Fruit fly (Drosophila melanogaster): ENCODE data around the gene BBS5.

The BBS5 gene

dm6 chr3R:4811936-4812534 lies 4.1 kb upstream of the BBS5 start, which contains the start of the genes Hus1-like and ctrip (continued):
- TF ChIP-seq Hr51 (GFP tag; optimal IDR thresholded peaks at IDR 0.05) (no peak), CG6854 (GFP tag; optimal IDR thresholded peaks at IDR 0.05) (no peak), CG16863 (GFP tag; optimal IDR thresholded peaks at IDR 0.05) (no peak), CG18011 (GFP tag; optimal IDR thresholded peaks at IDR 0.05) (no peak), eve (GFP tag; optimal IDR thresholded peaks at IDR 0.05) (no peak), HmgZ (tag; optimal IDR thresholded peaks at IDR 0.05) (peak; percentile 19), sob (GFP tag; IDR thresholded peaks at IDR 0.05) (no peak), HmgD (GFP tag; optimal IDR thresholded peaks at IDR 0.05) (no peak), CG1529 (GFP tag; optimal IDR thresholded peaks at IDR 0.05) (no peak), CG17186 (GFP tag; optimal IDR thresholded peaks at IDR 0.05) (no peak), CG11247 (GFP tag; IDR thresholded peaks at IDR 0.05) (no peak), fd96Cb (tag; optimal IDR thresholded peaks at IDR 0.05) (no peak), org-1 (GFP tag; optimal IDR thresholded peaks at IDR 0.05) (no peak), HLHmδ (GFP tag; optimal IDR thresholded peaks at IDR 0.05) (peak; percentile 8), CG5953 (GFP tag; IDR thresholded peaks at IDR 0.05) (no peak), bcd (GFP tag; optimal IDR thresholded peaks at IDR 0.05) (no peak), gem (tag; optimal IDR thresholded peaks at IDR 0.05) (peak; percentile 20), CG5180 (GFP tag; optimal IDR thresholded peaks at IDR 0.05) (no peak), Hr3 (GFP tag; optimal IDR thresholded peaks at IDR 0.05) (no peak), Gsc (GFP tag; IDR thresholded peaks at IDR 0.05) (no peak), CG18476 (GFP tag; optimal IDR thresholded peaks at IDR 0.05) (no peak), ERR (GFP tag; optimal IDR thresholded peaks at IDR 0.05) (no peak), CG2199 (GFP tag; IDR thresholded peaks at IDR 0.05) (0 out of 3 replicates have a peak, but pooled peaks have one; percentile 44), Blimp-1 (GFP tag; optimal IDR thresholded peaks at IDR 0.05) (no peak), CG6765 (GFP tag; optimal IDR thresholded peaks at IDR 0.05) (no peak), vnd (GFP tag; IDR thresholded peaks at IDR 0.05; ENCODE audit: partially characterized antibody) (peak; percentile 60; the same call in 2 of the 3 replicates), MBD-R2 (GFP tag; IDR thresholded peaks at IDR 0.05) (peak; percentile 48; the same call in 1 of the 2 replicates), toy (GFP tag; IDR thresholded peaks at IDR 0.05) (no peak), chm (GFP tag; IDR thresholded peaks at IDR 0.05) (peak; percentile 66), trh (GFP tag; optimal IDR thresholded peaks at IDR 0.05) (no peak)

dm6 chr3R:4813172-4813716 lies 2.9 kb upstream of the BBS5 start:
- TF ChIP-seq CG10366 (GFP tag; IDR thresholded peaks at IDR 0.05) (no peak; the same call in 1 of the 2 replicates), CG10565 (GFP tag; optimal IDR thresholded peaks at IDR 0.05) (no peak), sima (GFP tag; optimal IDR thresholded peaks at IDR 0.05) (no peak), grau (tag; optimal IDR thresholded peaks at IDR 0.05) (peak; percentile 42), CG17829 (tag; optimal IDR thresholded peaks at IDR 0.05) (peak; percentile 41), slou (GFP tag; optimal IDR thresholded peaks at IDR 0.05) (no peak), CG13424 (tag; optimal IDR thresholded peaks at IDR 0.05) (peak; percentile 63), mirr (GFP tag; optimal IDR thresholded peaks at IDR 0.05) (peak; percentile 72), sug (tag; optimal IDR thresholded peaks at IDR 0.05) (peak; percentile 58), CG8944 (GFP tag; optimal IDR thresholded peaks at IDR 0.05) (peak; percentile 10), tx (GFP tag; optimal IDR thresholded peaks at IDR 0.05) (no peak), lab (GFP tag; optimal IDR thresholded peaks at IDR 0.05) (peak; percentile 73), CG11696 (GFP tag; IDR thresholded peaks at IDR 0.05) (no peak), YL-1 (GFP tag; optimal IDR thresholded peaks at IDR 0.05) (peak; percentile 77), Xbp1 (GFP tag; optimal IDR thresholded peaks at IDR 0.05) (peak; percentile 1), gsb-n (tag; optimal IDR thresholded peaks at IDR 0.05) (peak; percentile 59), repo (GFP tag; optimal IDR thresholded peaks at IDR 0.05) (no peak), sqz (GFP tag; optimal IDR thresholded peaks at IDR 0.05) (no peak), Bdp1 (GFP tag; optimal IDR thresholded peaks at IDR 0.05) (peak; percentile 29), Atf3 (GFP tag; optimal IDR thresholded peaks at IDR 0.05) (no peak), bsh (GFP tag; optimal IDR thresholded peaks at IDR 0.05) (peak; percentile 28 to 80)
